Worm (Caenorhabditis elegans): ENCODE data around the gene gst-12.
"Not testable (repeated sequence)": the region's sequence is repeated elsewhere in the genome, so short reads cannot be mapped to it uniquely, and the experiment has no call there.

- TF ChIP-seq egrh-3 (GFP tag; IDR thresholded peaks at IDR 0.05); madf-3 (GFP tag; IDR thresholded peaks at IDR 0.05); Y79H2A.3 (GFP tag; conservative IDR thresholded peaks at IDR 0.05); F52B5.7 (tag; optimal IDR thresholded peaks at IDR 0.05); F39B2.1 (GFP tag; IDR thresholded peaks at IDR 0.05); F49E8.2 (tag; optimal IDR thresholded peaks at IDR 0.05; ENCODE audit: insufficient read depth); ztf-26 (tag; optimal IDR thresholded peaks at IDR 0.05); nfya-1 (tag; optimal IDR thresholded peaks at IDR 0.05; ENCODE audit: borderline replicate concordance, insufficient read depth); ztf-18 (tag; optimal IDR thresholded peaks at IDR 0.05); dpl-1 (GFP tag; optimal IDR thresholded peaks at IDR 0.05); unc-62 (GFP tag; optimal IDR thresholded peaks at IDR 0.05): not testable (repeated sequence)
Observed at ce11 chrII:13654723-13655122, 36.9 kb upstream of the gst-12 start, which contains the start of gene C31C9.9.
